Worm (Caenorhabditis elegans) whole organism, L1 larva: ENCODE data around the gene asm-3.

ENCODE experiments used
- C04F5.9 ChIP-seq: sonication (generic microtip); optimal IDR thresholded peaks from 2 replicates; lab custom pipeline; 2016; ENCODE audit warnings: missing genetic modification characterization, missing compliant biosample characterization
- C16A3.4 ChIP-seq: fragments of 150-350 bp; optimal IDR thresholded peaks from 2 replicates; lab custom pipeline; 2014; ENCODE audit warnings: missing biosample characterization, missing genetic modification characterization
- C34B4.2 ChIP-seq: sonication (generic microtip); optimal IDR thresholded peaks from 2 replicates; lab custom pipeline; 2017; ENCODE audit warnings: mild to moderate bottlenecking, missing genetic modification characterization, missing compliant biosample characterization
- F16B12.6 ChIP-seq: fragments of 150-350 bp; optimal IDR thresholded peaks from 2 replicates; lab custom pipeline; 2014; ENCODE audit warnings: missing biosample characterization, missing genetic modification characterization
- Y116A8C.19 ChIP-seq: sonication (generic microtip); optimal IDR thresholded peaks from 2 replicates; lab custom pipeline; 2016; ENCODE audit warnings: missing compliant biosample characterization, missing genetic modification characterization, borderline replicate concordance
- aha-1 ChIP-seq: fragments of 150-350 bp; optimal IDR thresholded peaks from 2 replicates; lab custom pipeline; 2014; ENCODE audit warnings: missing biosample characterization, missing genetic modification characterization
- alr-1 ChIP-seq: fragments of 200-800 bp; sonication (Bioruptor generic); optimal IDR thresholded peaks from 2 replicates; lab custom pipeline; 2018; ENCODE audit warnings: borderline replicate concordance, mild to moderate bottlenecking, missing genetic modification characterization, missing compliant biosample characterization
- ama-1 ChIP-seq: fragments of 150-350 bp; optimal IDR thresholded peaks from 2 replicates; lab custom pipeline; 2014
- ceh-8 ChIP-seq: fragments of 200-800 bp; sonication (Bioruptor generic); optimal IDR thresholded peaks from 2 replicates; lab custom pipeline; 2018; ENCODE audit warnings: mild to moderate bottlenecking, missing genetic modification characterization, moderate library complexity, missing compliant biosample characterization
- ceh-90 ChIP-seq: sonication (generic microtip); optimal IDR thresholded peaks from 2 replicates; lab custom pipeline; 2016; ENCODE audit warnings: missing genetic modification characterization, missing compliant biosample characterization
- dpl-1 ChIP-seq, 3 experiments: fragments of 150-350 bp in 2 of 3; sonication (generic microtip) in 1 of 3; optimal IDR thresholded peaks; 2 replicates each; lab custom pipeline; 2014 to 2017; ENCODE audit warnings: missing biosample characterization in 3 of 3, missing genetic modification characterization in 3 of 3, missing genetic modification reagents in 3 of 3
- dsc-1 ChIP-seq: sonication (generic microtip); optimal IDR thresholded peaks from 2 replicates; lab custom pipeline; 2016; ENCODE audit warnings: mild to moderate bottlenecking, missing genetic modification characterization, missing compliant biosample characterization
- efl-1 ChIP-seq, 4 experiments: fragments of 150-350 bp; optimal IDR thresholded peaks in 3 of 4; peaks in 1 of 4; 1 replicate in 1 of 4; 2 replicates in 3 of 4; lab custom pipeline; 2014; ENCODE audit warnings: missing biosample characterization in 2 of 4, missing genetic modification characterization in 2 of 4, missing genetic modification reagents in 2 of 4
- egl-13 ChIP-seq: sonication (generic microtip); optimal IDR thresholded peaks from 2 replicates; lab custom pipeline; 2016; ENCODE audit warnings: missing genotype, missing genetic modification reagents, missing genetic modification characterization, missing compliant biosample characterization
- elt-2 ChIP-seq: sonication (generic microtip); optimal IDR thresholded peaks from 2 replicates; lab custom pipeline; 2016; ENCODE audit warnings: missing genetic modification characterization, mild to moderate bottlenecking, inconsistent platforms, missing compliant biosample characterization, missing genetic modification reagents
- elt-3 ChIP-seq, 6 experiments: fragments of 150-350 bp in 1 of 6; sonication (generic microtip); optimal IDR thresholded peaks; 2 replicates each; lab custom pipeline; 2017 to 2018; ENCODE audit warnings: missing biosample characterization in 6 of 6, missing genetic modification characterization in 6 of 6, inconsistent platforms in 1 of 6
- ets-5 ChIP-seq: fragments of 200-800 bp; sonication (Bioruptor generic); IDR thresholded peaks from 2 replicates; pipeline ENCODE4 v1.3.6; 2022; ENCODE audit warnings: missing genetic modification characterization, missing compliant biosample characterization
- fkh-4 ChIP-seq: sonication (generic microtip); optimal IDR thresholded peaks from 2 replicates; lab custom pipeline; 2016; ENCODE audit warnings: missing compliant biosample characterization, missing genetic modification characterization, borderline replicate concordance
- fkh-8 ChIP-seq: sonication (generic microtip); optimal IDR thresholded peaks from 2 replicates; lab custom pipeline; 2016; ENCODE audit warnings: mild to moderate bottlenecking, missing genetic modification characterization, missing compliant biosample characterization
- fos-1 ChIP-seq: fragments of 150-350 bp; optimal IDR thresholded peaks from 2 replicates; lab custom pipeline; 2014; ENCODE audit warnings: missing biosample characterization, missing genetic modification characterization
- hlh-17 ChIP-seq: fragments of 200-800 bp; sonication (Bioruptor generic); optimal IDR thresholded peaks from 2 replicates; lab custom pipeline; 2018; ENCODE audit warnings: missing genetic modification characterization, mild to moderate bottlenecking, missing compliant biosample characterization, moderate library complexity, borderline replicate concordance
- hlh-4 ChIP-seq: sonication (generic microtip); optimal IDR thresholded peaks from 2 replicates; lab custom pipeline; 2016; ENCODE audit warnings: mild to moderate bottlenecking, missing genetic modification characterization, missing compliant biosample characterization
- hpl-2 ChIP-seq: fragments of 150-350 bp; optimal IDR thresholded peaks from 2 replicates; lab custom pipeline; 2014; ENCODE audit warnings: missing biosample characterization, missing genetic modification reagents, missing genetic modification characterization
- irx-1 ChIP-seq: sonication (generic microtip); optimal IDR thresholded peaks from 2 replicates; lab custom pipeline; 2016; ENCODE audit warnings: missing genetic modification characterization, missing compliant biosample characterization
- lin-13 ChIP-seq: fragments of 150-350 bp; optimal IDR thresholded peaks from 2 replicates; lab custom pipeline; 2014; ENCODE audit warnings: missing biosample characterization, missing genetic modification reagents, missing genetic modification characterization
- lin-35 ChIP-seq, 2 experiments: fragments of 150-350 bp; optimal IDR thresholded peaks; 2 replicates each; lab custom pipeline; 2014; ENCODE audit warnings: missing biosample characterization in 2 of 2, missing genetic modification characterization in 2 of 2, missing genetic modification reagents in 2 of 2
- lin-39 ChIP-seq: fragments of 150-350 bp; optimal IDR thresholded peaks from 2 replicates; lab custom pipeline; 2014; ENCODE audit warnings: missing biosample characterization, missing genetic modification reagents, missing genetic modification characterization
- lir-3 ChIP-seq: sonication (generic microtip); optimal IDR thresholded peaks from 2 replicates; lab custom pipeline; 2016; ENCODE audit warnings: mild to moderate bottlenecking, missing genetic modification characterization, moderate library complexity, missing compliant biosample characterization; ENCODE audit not compliant: poor library complexity
- mab-9 ChIP-seq: fragments of 200-800 bp; sonication (Bioruptor generic); IDR thresholded peaks from 2 replicates; pipeline ENCODE4 v1.3.6; 2022; ENCODE audit warnings: missing genetic modification reagents, missing genetic modification characterization, missing compliant biosample characterization
- mdl-1 ChIP-seq, 2 experiments: fragments of 150-350 bp; optimal IDR thresholded peaks; 2 replicates each; lab custom pipeline; 2014 to 2017; ENCODE audit warnings: missing biosample characterization in 2 of 2, missing genetic modification characterization in 2 of 2, inconsistent platforms in 1 of 2
- mep-1 ChIP-seq: fragments of 150-350 bp; optimal IDR thresholded peaks from 2 replicates; lab custom pipeline; 2014; ENCODE audit warnings: missing biosample characterization, missing genetic modification characterization
- nhr-11 ChIP-seq: fragments of 150-350 bp; optimal IDR thresholded peaks from 2 replicates; lab custom pipeline; 2014; ENCODE audit warnings: missing biosample characterization, missing genetic modification characterization
- nhr-12 ChIP-seq: sonication (generic microtip); optimal IDR thresholded peaks from 2 replicates; lab custom pipeline; 2017; ENCODE audit warnings: missing biosample characterization, missing genetic modification characterization
- nhr-19 ChIP-seq: fragments of 200-800 bp; sonication (Bioruptor generic); conservative IDR thresholded peaks from 2 replicates; pipeline ENCODE4 v1.3.6; 2022; ENCODE audit warnings: missing genetic modification characterization, missing compliant biosample characterization
- nhr-20 ChIP-seq: sonication (generic microtip); optimal IDR thresholded peaks from 2 replicates; lab custom pipeline; 2016; ENCODE audit warnings: mild to moderate bottlenecking, missing genetic modification characterization, missing compliant biosample characterization
- nhr-237 ChIP-seq: fragments of 150-350 bp; optimal IDR thresholded peaks from 2 replicates; lab custom pipeline; 2014; ENCODE audit warnings: missing biosample characterization, missing genetic modification characterization
- nhr-47 ChIP-seq: sonication (generic microtip); optimal IDR thresholded peaks from 2 replicates; lab custom pipeline; 2016; ENCODE audit warnings: mild to moderate bottlenecking, missing genetic modification characterization, moderate library complexity, missing compliant biosample characterization
- nhr-76 ChIP-seq: sonication (generic microtip); optimal IDR thresholded peaks from 2 replicates; lab custom pipeline; 2017; ENCODE audit warnings: missing biosample characterization, missing genetic modification characterization
- nhr-90 ChIP-seq: sonication (generic microtip); optimal IDR thresholded peaks from 2 replicates; lab custom pipeline; 2016; ENCODE audit warnings: mild to moderate bottlenecking, missing genetic modification characterization, missing compliant biosample characterization; ENCODE audit not compliant: poor library complexity
- pag-3 ChIP-seq: sonication (generic microtip); optimal IDR thresholded peaks from 2 replicates; lab custom pipeline; 2017; ENCODE audit warnings: missing genetic modification characterization, mild to moderate bottlenecking, missing compliant biosample characterization, antibody characterized with exemption, borderline replicate concordance; ENCODE audit not compliant: insufficient read depth
- pqm-1 ChIP-seq: sonication (generic microtip); optimal IDR thresholded peaks from 3 replicates; lab custom pipeline; 2017; ENCODE audit warnings: missing biosample characterization, missing genetic modification characterization
- snpc-4 ChIP-seq: fragments of 150-350 bp; optimal IDR thresholded peaks from 2 replicates; lab custom pipeline; 2014; ENCODE audit warnings: missing biosample characterization, missing genetic modification characterization
- snu-23 ChIP-seq: sonication (generic microtip); optimal IDR thresholded peaks from 2 replicates; lab custom pipeline; 2016; ENCODE audit warnings: missing genetic modification characterization, missing compliant biosample characterization
- sup-37 ChIP-seq: fragments of 200-800 bp; sonication (Bioruptor generic); optimal IDR thresholded peaks from 2 replicates; lab custom pipeline; 2018; ENCODE audit warnings: mild to moderate bottlenecking, missing genetic modification characterization, missing compliant biosample characterization
- unc-130 ChIP-seq: fragments of 150-350 bp; optimal IDR thresholded peaks from 2 replicates; lab custom pipeline; 2017; ENCODE audit warnings: missing biosample characterization, missing genetic modification characterization, inconsistent platforms
- unc-30 ChIP-seq: sonication (generic microtip); optimal IDR thresholded peaks from 2 replicates; lab custom pipeline; 2017; ENCODE audit warnings: missing biosample characterization, missing genetic modification characterization
- unc-62 ChIP-seq: fragments of 150-350 bp; optimal IDR thresholded peaks from 2 replicates; lab custom pipeline; 2014; ENCODE audit warnings: missing biosample characterization, missing genetic modification reagents, missing genetic modification characterization
- unc-86 ChIP-seq: sonication (generic microtip); optimal IDR thresholded peaks from 2 replicates; lab custom pipeline; 2016; ENCODE audit warnings: missing genetic modification characterization, missing compliant biosample characterization
- vab-15 ChIP-seq: sonication (generic microtip); optimal IDR thresholded peaks from 2 replicates; lab custom pipeline; 2017; ENCODE audit warnings: missing genotype, mild to moderate bottlenecking, missing genetic modification characterization, missing compliant biosample characterization
- zag-1 ChIP-seq: fragments of 150-350 bp; optimal IDR thresholded peaks from 2 replicates; lab custom pipeline; 2014; ENCODE audit warnings: missing biosample characterization, missing genetic modification characterization
- ztf-11 ChIP-seq, 2 experiments: sonication (generic microtip); optimal IDR thresholded peaks; 2 replicates each; lab custom pipeline; 2016 to 2017; ENCODE audit warnings: missing genetic modification characterization in 2 of 2, missing biosample characterization in 1 of 2, missing compliant biosample characterization in 1 of 2
- ztf-4 ChIP-seq: fragments of 150-350 bp; optimal IDR thresholded peaks from 2 replicates; lab custom pipeline; 2014; ENCODE audit warnings: missing biosample characterization, missing genetic modification characterization

asm-3 gene

ce11 chrIV:519409-519808 lies 4.2 kb downstream of the asm-3 start, which contains the start of gene pig-1:
TSS of gene pig-1 (minus strand) at chrIV:519457.
- peak; percentile 45 for TF ChIP-seq ceh-8
- peak; percentile 79 for TF ChIP-seq nhr-90 (tag; lab: Kevin White, UChicago)
- no peak for TF ChIP-seq nhr-237 (tag; lab: Kevin White, UChicago)
- TF ChIP-seq elt-3 (tag; optimal IDR thresholded peaks at IDR 0.05; lab: Kevin White, UChicago) = peak in 2 of 6 experiments; percentile 36 to 72
- peak; percentile 49 for TF ChIP-seq fos-1 (tag; lab: Kevin White, UChicago)
- peak; percentile 67 for TF ChIP-seq lin-39 (tag; lab: Kevin White, UChicago)
- TF ChIP-seq nhr-47 (tag; lab: Kevin White, UChicago) = peak; percentile 86
- no peak for TF ChIP-seq hlh-17 (GFP tag; lab: Kevin White, UChicago)
- TF ChIP-seq mdl-1 (tag; optimal IDR thresholded peaks at IDR 0.05; lab: Kevin White, UChicago) = peak in 1 of 2 experiments; percentile 83
- peak; percentile 17 for TF ChIP-seq pag-3 (tag; lab: Kevin White, UChicago)
- TF ChIP-seq sup-37 (GFP tag; lab: Kevin White, UChicago) = peak; percentile 9
- TF ChIP-seq C16A3.4 (tag; lab: Kevin White, UChicago) = peak; percentile 80
- peak; percentile 56 for TF ChIP-seq egl-13 (tag; lab: Kevin White, UChicago)
- TF ChIP-seq C34B4.2 (tag; lab: Kevin White, UChicago) = no peak
- no peak for TF ChIP-seq hpl-2 (GFP tag; lab: Kevin White, UChicago)
- no peak for TF ChIP-seq ets-5 (GFP tag; lab: Robert Waterston, UW)
- TF ChIP-seq zag-1 (tag; lab: Kevin White, UChicago) = no peak
- peak; percentile 87 to 96 for TF ChIP-seq lin-35 (GFP tag; optimal IDR thresholded peaks at IDR 0.05; lab: Kevin White, UChicago)
- TF ChIP-seq unc-130 (tag; lab: Kevin White, UChicago) = peak; percentile 92
- TF ChIP-seq Y116A8C.19 (tag; lab: Kevin White, UChicago) = no peak
- no peak for TF ChIP-seq unc-30 (tag; lab: Kevin White, UChicago)
- TF ChIP-seq nhr-20 (tag; lab: Kevin White, UChicago) = peak; percentile 76
- TF ChIP-seq hlh-4 (tag; lab: Kevin White, UChicago) = no peak
- no peak for TF ChIP-seq alr-1 (tag; lab: Kevin White, UChicago)
- peak; percentile 52 for TF ChIP-seq snpc-4 (tag; lab: Kevin White, UChicago)
- peak; percentile 45 for TF ChIP-seq irx-1 (tag; lab: Kevin White, UChicago)
- peak in 1 of 2 experiments; percentile 52 for TF ChIP-seq ztf-11 (tag; optimal IDR thresholded peaks at IDR 0.05; lab: Kevin White, UChicago)
- peak; percentile 90 for TF ChIP-seq mep-1 (tag; lab: Kevin White, UChicago)
- TF ChIP-seq ztf-4 (tag; lab: Kevin White, UChicago) = no peak
- no peak for TF ChIP-seq nhr-12 (tag; lab: Kevin White, UChicago)
- no peak for TF ChIP-seq pqm-1 (tag; lab: Kevin White, UChicago)
- no peak for TF ChIP-seq mab-9 (GFP tag; lab: Robert Waterston, UW)
- TF ChIP-seq aha-1 (tag; lab: Kevin White, UChicago) = peak; percentile 39
- TF ChIP-seq fkh-8 (tag; lab: Kevin White, UChicago) = peak; percentile 62
- TF ChIP-seq dsc-1 (tag; lab: Kevin White, UChicago) = peak; percentile 69
- no peak for TF ChIP-seq fkh-4 (tag; lab: Kevin White, UChicago)
- TF ChIP-seq ama-1 (lab: Kevin White, UChicago) = no peak
- peak; percentile 18 for TF ChIP-seq ceh-90
- no peak for TF ChIP-seq elt-2
- no peak for TF ChIP-seq nhr-11 (tag; lab: Kevin White, UChicago)
- peak; percentile 86 for TF ChIP-seq vab-15 (tag; lab: Kevin White, UChicago)
- peak; percentile 47 for TF ChIP-seq F16B12.6 (tag; lab: Kevin White, UChicago)
- no peak for TF ChIP-seq unc-62 (GFP tag; lab: Kevin White, UChicago)
- TF ChIP-seq snu-23 = peak; percentile 79
- TF ChIP-seq nhr-19 = peak; percentile 80
- TF ChIP-seq lir-3 (tag; lab: Kevin White, UChicago) = no peak
- peak; percentile 75 for TF ChIP-seq C04F5.9
- no peak for TF ChIP-seq nhr-76 (tag; lab: Kevin White, UChicago)
- peak; percentile 86 to 93 (median 92) for TF ChIP-seq dpl-1 (GFP tag; optimal IDR thresholded peaks at IDR 0.05; lab: Kevin White, UChicago)
- peak; percentile 60 for TF ChIP-seq unc-86 (tag; lab: Kevin White, UChicago)
- peak; percentile 62 for TF ChIP-seq lin-13 (GFP tag; lab: Kevin White, UChicago)
- TF ChIP-seq efl-1 (optimal IDR thresholded peaks at IDR 0.05; lab: Kevin White, UChicago) = peak; percentile 94 to 97
- peak; percentile 93 to 99 for TF ChIP-seq efl-1 (GFP tag; optimal IDR thresholded peaks at IDR 0.05 in 1 of 2; lab: Kevin White, UChicago)
